Fruit fly (Drosophila melanogaster): ENCODE data around the gene CG14983.
A peak's percentile ranks its signal among the peaks of the same experiment; 100 is the strongest.

The CG14983 gene

dm6 chr3L:3952468-3952867 lies 3.4 kb upstream of the CG14983 start, which contains the start of gene CG14984:
TSS of gene CG14984 (minus strand) at chr3L:3952550.
- TF ChIP-seq ssp (GFP tag; IDR thresholded peaks at IDR 0.05) (no peak), CG1832 (GFP tag; optimal IDR thresholded peaks at IDR 0.05) (no peak), CG6272 (GFP tag; IDR thresholded peaks at IDR 0.05) (0 out of 2 replicates have a peak, but pooled peaks have one; percentile 13), Sry-δ (GFP tag; optimal IDR thresholded peaks at IDR 0.05) (peak; percentile 18), dpn (GFP tag; optimal IDR thresholded peaks at IDR 0.05) (peak; percentile 32 to 42), CG1233 (GFP tag; optimal IDR thresholded peaks at IDR 0.05) (peak; percentile 18), CG18599 (GFP tag; optimal IDR thresholded peaks at IDR 0.05) (peak; percentile 76), CG14014 (GFP tag; IDR thresholded peaks at IDR 0.05) (peak; percentile 45; the same call in 1 of the 2 replicates), toy (GFP tag; IDR thresholded peaks at IDR 0.05) (0 out of 2 replicates have a peak, but pooled peaks have one; percentile 55), Pdp1 (GFP tag; optimal IDR thresholded peaks at IDR 0.05) (peak in 1 of 2 experiments; percentile 16), prd (optimal IDR thresholded peaks at IDR 0.05) (no peak), prd (GFP tag; IDR thresholded peaks at IDR 0.05) (peak; percentile 60; the same call in 2 of the 3 replicates), CG11456 (GFP tag; IDR thresholded peaks at IDR 0.05) (peak; percentile 71; the same call in 2 of the 3 replicates), CG2120 (GFP tag; optimal IDR thresholded peaks at IDR 0.05) (peak; percentile 71), CG12155 (GFP tag; optimal IDR thresholded peaks at IDR 0.05) (peak; percentile 25), CG4404 (GFP tag; IDR thresholded peaks at IDR 0.05) (peak; percentile 43; the same call in 1 of the 2 replicates), CG34376 (GFP tag; optimal IDR thresholded peaks at IDR 0.05) (peak; percentile 5), lilli (GFP tag; optimal IDR thresholded peaks at IDR 0.05) (peak; percentile 57), pho (GFP tag; optimal IDR thresholded peaks at IDR 0.05) (peak; percentile 28), CG8290 (GFP tag; optimal IDR thresholded peaks at IDR 0.05) (no peak), CG8290 (tag; optimal IDR thresholded peaks at IDR 0.05) (peak in 1 of 2 experiments; percentile 22), dysf (GFP tag; IDR thresholded peaks at IDR 0.05) (peak; percentile 74; the same call in 2 of the 3 replicates), CG1647 (GFP tag; optimal IDR thresholded peaks at IDR 0.05) (peak; percentile 26), CG6854 (GFP tag; optimal IDR thresholded peaks at IDR 0.05) (peak; percentile 41), Med (GFP tag) (peak; percentile 86), H2.0 (GFP tag; IDR thresholded peaks at IDR 0.05) (no peak), Side (GFP tag; optimal IDR thresholded peaks at IDR 0.05) (peak; percentile 10), lola (GFP tag; optimal IDR thresholded peaks at IDR 0.05) (no peak), tio (GFP tag; optimal IDR thresholded peaks at IDR 0.05) (peak; percentile 3), CG30403 (GFP tag; optimal IDR thresholded peaks at IDR 0.05) (peak; percentile 27), Ada2b (GFP tag; IDR thresholded peaks at IDR 0.05) (peak; percentile 60), CG7928 (GFP tag; optimal IDR thresholded peaks at IDR 0.05) (peak; percentile 5), NFAT (GFP tag; IDR thresholded peaks at IDR 0.05) (peak; percentile 44), CG11504 (tag; optimal IDR thresholded peaks at IDR 0.05) (peak; percentile 57), CG13123 (GFP tag; optimal IDR thresholded peaks at IDR 0.05) (no peak), repo (GFP tag; optimal IDR thresholded peaks at IDR 0.05) (peak; percentile 1), CG15514 (GFP tag; optimal IDR thresholded peaks at IDR 0.05) (peak; percentile 50), CG31441 (GFP tag; IDR thresholded peaks at IDR 0.05) (0 out of 2 replicates have a peak, but pooled peaks have one; percentile 12), Atf6 (GFP tag; IDR thresholded peaks at IDR 0.05) (peak; percentile 60), B-H1 (GFP tag; IDR thresholded peaks at IDR 0.05) (peak; percentile 27; the same call in 1 of the 3 replicates), CG3407 (GFP tag; optimal IDR thresholded peaks at IDR 0.05) (no peak), gem (tag; optimal IDR thresholded peaks at IDR 0.05) (peak; percentile 38), Aef1 (GFP tag; IDR thresholded peaks at IDR 0.05) (peak; percentile 65), klu (GFP tag; IDR thresholded peaks at IDR 0.05) (peak; percentile 61), Dip3 (GFP tag; optimal IDR thresholded peaks at IDR 0.05) (peak; percentile 26), Ptx1 (GFP tag; IDR thresholded peaks at IDR 0.05) (peak; percentile 42; the same call in 1 of the 2 replicates), al (GFP tag; IDR thresholded peaks at IDR 0.05) (peak; percentile 82), shn (GFP tag; optimal IDR thresholded peaks at IDR 0.05) (peak; percentile 16), fru (optimal IDR thresholded peaks at IDR 0.05) (no peak), hkb (optimal IDR thresholded peaks at IDR 0.05) (no peak), hkb (GFP tag; IDR thresholded peaks at IDR 0.05) (peak; percentile 30; the same call in 1 of the 2 replicates), ham (GFP tag; IDR thresholded peaks at IDR 0.05) (no peak)
